Worm (Caenorhabditis elegans): ENCODE results near the gene smz-1.

ce11 chrIV:12441715-12442114 lies 13.1 kb upstream of the smz-1 start, which contains the start of gene C25G4.17:
- TF ChIP-seq ama-1 (optimal IDR thresholded peaks at IDR 0.05) (no peak), F13C5.2 (tag; optimal IDR thresholded peaks at IDR 0.05) (no peak), ceh-36 (tag; optimal IDR thresholded peaks at IDR 0.05) (no peak), ets-7 (tag; optimal IDR thresholded peaks at IDR 0.05) (no peak), tbx-37 (GFP tag; conservative IDR thresholded peaks at IDR 0.05) (no peak), hmbx-1 (tag; optimal IDR thresholded peaks at IDR 0.05) (no peak), pes-1 (GFP tag; IDR thresholded peaks at IDR 0.05) (no peak)
